Fruit fly (Drosophila melanogaster) whole organism, larva: ENCODE results near the gene ImpE1.

Experiments
- noc ChIP-seq: fragments of 200-800 bp; sonication (Bioruptor generic); optimal IDR thresholded peaks from 3 replicates; lab custom pipeline; 2019; ENCODE audit warnings: missing biosample characterization, mild to moderate bottlenecking, missing genetic modification characterization, moderate library complexity

The ImpE1 gene

DNA sequence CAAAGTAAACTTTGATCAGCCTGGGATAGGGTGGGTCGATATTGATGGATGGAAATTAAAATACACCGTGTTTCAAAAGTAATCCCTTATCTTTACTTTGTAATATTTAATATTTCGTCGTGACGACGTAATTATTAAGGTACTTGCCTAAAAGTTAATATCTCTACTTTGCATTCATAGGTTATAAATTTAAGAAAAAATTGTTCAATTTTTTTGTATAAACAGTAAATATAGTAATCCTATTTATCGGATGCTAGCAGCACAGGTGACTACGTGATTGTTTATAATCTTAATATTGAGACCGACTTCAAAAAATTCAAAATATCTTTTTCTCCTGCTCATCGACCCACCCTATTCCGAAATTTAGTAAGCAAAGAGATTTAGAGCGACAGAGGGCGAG, 14.1 kb upstream of the ImpE1 start:
- peak; percentile 27 for TF ChIP-seq noc

DNA sequence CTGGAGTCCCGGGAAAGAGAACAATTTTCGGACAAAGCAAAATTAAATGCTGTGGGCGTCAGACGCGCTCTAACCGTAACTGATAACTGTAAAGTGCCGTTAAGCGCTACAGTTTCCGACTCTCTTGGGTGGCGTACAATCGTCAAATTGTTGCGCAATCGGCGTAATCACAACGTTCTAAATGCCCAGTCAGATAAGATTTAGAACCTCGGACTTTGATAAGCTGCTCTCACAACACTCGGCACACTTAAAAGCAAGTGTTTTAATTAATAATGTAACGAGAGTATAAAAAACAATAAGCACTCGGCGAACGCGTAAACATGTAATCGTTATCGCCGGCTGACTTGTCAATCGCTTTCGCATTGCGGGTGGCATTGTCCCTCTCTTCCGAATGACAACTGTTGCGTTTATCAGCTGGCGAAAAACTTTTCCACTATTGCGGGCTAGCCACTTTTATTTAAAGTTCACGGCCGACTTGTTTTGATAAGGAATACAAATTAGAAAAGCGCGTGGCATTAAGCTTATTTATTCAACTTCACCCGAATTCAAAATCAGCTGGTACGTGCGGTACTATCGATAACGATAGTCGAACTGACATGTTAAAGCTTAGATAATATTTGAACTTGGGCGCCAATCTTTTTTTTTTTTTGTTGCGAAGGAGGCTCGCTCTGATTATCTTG, 13.3 kb upstream of the ImpE1 start:
- peak; percentile 60 for TF ChIP-seq noc

DNA sequence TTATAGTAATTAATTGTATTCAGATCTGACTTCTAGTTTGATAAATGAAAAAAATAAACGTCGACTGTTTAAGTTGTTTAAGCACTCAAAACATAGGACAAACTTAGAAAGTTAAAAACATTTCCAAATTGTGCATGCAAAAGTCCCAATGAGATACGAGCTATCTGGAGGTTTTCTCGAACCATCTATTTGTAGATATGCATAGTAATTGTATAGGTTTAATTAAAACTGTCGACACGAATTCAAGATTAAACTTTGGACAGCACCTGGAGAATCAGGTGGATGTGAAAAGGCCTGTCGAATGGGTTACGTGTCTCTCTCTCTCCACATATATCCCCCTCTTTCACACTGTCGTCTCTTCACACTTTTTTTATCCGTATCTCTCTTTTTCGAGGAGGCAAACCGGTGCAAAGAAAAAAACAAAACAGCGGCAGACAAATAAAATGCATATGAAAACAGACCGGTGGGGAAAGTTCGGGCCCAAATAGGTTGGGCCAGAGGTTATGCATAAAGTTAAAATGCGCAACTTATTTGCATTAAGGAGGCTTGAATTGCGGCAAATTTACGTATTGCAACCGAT, 12.1 kb upstream of the ImpE1 start:
- no peak for TF ChIP-seq noc

DNA sequence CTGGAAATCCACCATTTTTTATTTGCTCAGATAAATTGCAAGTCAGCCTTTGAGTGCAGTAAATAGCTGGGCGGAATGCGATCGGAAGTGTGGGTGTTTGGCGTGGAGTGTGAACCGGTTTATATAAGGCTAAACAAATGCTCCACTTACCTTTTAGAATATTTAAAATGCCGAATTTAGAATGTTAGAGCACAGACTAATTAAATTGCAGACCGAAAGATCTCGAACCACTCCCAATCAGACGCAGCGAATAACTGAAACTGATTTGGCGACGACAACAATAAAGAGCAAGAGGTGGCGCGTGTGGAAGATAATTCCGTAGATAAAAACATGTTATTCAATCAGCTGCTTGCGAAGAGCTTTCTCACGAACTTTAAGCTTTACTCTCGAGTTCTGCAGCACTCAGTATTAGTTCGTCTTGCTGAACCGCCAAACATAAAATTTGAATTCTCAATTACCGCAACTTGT, 11.5 kb upstream of the ImpE1 start, which contains the start of gene Idh:
TSS of gene Idh (minus strand) at position 264 of the 468 bp plus-strand sequence.
- peak; percentile 61 for TF ChIP-seq noc

DNA sequence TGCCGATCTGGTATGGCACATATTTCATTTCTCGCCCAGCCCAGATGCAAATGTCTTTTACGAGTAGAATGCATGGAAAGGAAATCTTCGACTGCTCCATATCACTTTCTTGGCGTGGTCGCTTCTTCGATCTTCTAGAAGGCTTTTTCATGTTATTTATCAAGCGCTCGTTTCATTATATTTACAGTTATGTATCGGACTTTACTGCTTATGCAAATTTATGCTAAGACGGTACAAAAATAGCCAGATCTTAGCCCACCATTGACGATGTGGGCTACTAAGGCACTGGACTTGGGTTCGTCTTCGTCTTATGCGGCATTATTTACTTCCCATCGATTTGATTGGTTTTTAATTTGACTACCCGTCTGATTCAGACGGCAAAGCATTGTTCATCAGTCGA, 8.9 kb upstream of the ImpE1 start:
- no peak for TF ChIP-seq noc

DNA sequence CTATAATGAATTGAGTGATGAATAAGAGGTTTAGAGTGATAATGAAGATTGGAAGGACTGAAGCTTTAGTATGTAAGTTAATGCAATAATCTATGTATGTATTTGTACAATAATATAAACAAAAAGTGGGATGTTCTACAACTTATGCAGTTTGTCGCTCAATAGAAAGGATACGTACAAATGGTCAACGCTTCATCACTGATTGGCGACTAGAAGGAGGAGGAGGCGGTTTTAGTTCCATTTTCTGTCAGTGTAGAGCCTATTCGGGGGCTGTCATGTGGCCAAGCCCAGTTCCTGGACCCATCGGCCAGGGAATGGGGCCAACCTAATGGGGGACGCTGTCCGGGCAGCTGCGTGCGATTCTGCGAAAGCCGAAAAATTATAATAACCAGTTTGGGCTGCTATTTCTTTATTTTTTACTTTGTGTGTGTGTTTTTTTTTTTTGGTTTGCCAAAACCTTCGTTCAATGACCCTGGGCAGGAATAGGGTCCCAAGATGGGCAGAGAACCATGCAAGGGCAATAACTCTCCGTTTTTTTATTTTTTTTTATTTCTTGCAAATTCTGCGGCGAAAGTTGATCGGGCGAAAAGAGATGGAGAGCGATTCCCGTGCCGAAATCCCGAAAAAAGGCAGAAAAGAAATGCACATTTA, 3.4 kb upstream of the ImpE1 start:
- TF ChIP-seq noc, result no peak

DNA sequence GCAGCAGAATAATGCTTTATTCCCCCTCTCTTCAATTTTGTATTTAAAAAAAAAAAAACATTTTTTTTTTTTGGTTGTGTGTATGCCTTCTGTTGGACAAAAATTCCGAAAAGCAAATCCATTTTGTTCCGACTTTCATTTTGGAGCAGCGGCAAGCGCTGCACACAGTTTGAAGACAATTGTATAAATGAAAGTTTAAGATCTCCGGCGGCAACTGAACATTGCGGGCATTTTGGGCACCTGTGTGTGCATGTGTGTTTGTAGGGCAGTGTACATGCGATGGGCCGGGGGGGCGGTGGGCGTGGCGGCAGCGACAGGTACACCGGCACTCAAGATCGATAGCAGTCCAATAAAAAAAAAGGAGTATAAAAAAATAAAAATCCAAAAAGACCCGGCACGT, 2.7 kb upstream of the ImpE1 start:
- TF ChIP-seq noc, result no peak

DNA sequence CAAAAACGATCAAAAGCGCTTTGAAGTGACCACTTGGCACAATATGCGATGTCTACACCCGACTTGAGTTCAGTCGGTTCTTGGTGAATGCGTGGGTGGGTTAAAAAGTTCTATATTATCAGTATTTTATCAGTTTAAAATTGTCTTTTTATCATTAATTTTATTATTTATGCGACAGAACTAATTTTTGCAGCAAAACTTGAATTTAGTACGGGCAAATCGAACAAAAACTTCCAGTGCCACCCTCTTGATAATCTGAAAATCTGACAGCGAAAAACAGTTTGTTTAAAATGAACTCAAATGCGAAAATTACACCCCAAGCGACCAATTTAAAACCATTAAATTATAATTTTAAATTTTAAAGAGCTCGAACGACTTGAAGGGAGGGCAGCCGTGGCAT, 1.3 kb upstream of the ImpE1 start:
- TF ChIP-seq noc, result no peak

DNA sequence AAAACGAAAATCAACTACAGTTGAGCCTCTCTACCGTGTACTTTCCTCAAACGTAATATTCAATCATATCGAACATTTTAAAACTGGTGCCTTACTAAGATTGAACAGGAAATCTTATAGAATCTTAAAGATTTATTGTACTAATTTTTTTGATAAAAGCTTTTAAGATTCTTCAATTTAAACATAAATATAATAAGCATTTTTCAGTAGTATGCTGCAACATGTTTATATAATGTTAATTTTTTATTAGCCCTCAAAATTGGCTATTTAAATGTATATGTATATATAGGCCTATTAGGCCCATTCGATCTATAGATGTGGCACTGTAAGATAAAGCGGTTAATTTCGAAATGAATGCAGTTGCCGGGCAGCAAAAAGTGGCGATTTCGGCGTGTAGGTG, 667 bp upstream of the ImpE1 start:
- no peak for TF ChIP-seq noc

DNA sequence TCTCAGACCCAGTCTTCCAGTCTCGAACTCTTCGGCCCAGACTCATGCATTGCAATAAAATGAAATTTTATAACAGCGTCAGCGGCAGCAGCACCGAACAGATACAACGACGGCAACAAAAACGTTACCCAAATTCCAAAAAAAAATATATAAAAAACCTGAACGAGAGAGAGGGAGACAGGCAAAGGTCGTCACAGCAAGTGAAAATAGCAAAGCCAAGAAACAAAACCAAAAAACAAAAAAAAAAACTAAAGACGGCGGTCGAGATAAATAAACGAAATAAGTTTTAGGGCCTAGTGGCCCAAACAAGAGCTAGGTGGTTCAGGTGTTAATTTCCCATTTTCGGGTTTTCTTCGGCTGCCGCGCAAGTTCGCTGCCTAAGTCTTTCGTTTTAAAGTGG, 1.9 kb downstream of the ImpE1 start:
- no peak for TF ChIP-seq noc

DNA sequence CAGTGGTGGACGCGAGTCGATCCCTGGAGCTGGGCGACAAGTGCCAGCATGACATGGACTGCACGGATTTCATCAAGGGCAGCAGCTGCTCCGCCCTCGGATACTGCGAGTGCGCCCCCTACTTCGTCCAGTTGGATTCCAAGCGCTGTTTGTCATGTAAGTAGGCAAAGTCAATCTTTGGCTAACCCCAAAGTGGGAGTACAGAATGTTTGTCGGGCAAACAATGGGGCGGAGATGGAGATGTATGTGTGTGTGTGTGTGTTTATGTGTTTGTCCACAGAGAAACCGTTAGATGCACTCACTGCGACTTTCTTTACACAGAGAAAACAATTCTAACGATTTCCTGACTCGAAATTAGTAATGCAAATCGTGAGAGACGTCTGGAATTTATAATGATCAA, 7.0 kb downstream of the ImpE1 start:
- no peak for TF ChIP-seq noc

DNA sequence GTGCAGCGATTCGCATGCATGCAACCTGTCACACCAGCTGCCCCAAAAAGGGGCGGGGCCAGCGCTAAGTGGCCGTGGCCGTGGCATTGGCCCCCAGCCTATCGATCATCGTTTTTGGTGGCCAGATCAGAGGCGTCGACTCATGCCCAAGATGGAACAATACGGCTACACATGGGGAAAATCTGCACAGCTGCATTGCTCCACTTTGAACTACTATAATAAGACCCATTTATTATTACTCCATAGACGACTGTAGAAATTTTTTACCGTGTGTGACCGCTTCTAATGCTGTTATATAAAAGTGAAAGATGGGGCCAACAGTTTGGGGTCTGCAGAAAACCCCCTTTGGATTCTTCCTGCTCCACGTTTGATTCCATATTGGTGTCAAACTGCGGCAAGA, 11.8 kb downstream of the ImpE1 start:
- no peak for TF ChIP-seq noc

DNA sequence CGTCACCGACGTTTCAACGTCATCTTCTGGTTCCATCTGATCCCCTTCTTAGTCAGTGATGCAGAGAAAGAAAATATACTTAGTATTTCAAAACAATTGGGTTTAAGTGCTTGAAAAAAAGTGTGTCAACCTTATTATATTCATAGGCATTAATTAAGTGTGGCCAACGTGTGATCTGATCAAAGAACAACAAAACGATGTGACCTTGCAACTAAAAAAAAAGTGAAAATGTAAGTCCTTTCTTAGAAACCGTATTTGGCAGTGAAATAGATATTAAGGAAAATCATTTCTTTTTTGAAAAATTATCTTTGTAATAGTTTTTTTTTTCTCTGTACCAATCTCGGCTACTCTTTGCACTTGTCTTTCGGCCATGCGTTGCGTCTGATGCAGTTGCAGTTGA, 12.8 kb downstream of the ImpE1 start:
- no peak for TF ChIP-seq noc

DNA sequence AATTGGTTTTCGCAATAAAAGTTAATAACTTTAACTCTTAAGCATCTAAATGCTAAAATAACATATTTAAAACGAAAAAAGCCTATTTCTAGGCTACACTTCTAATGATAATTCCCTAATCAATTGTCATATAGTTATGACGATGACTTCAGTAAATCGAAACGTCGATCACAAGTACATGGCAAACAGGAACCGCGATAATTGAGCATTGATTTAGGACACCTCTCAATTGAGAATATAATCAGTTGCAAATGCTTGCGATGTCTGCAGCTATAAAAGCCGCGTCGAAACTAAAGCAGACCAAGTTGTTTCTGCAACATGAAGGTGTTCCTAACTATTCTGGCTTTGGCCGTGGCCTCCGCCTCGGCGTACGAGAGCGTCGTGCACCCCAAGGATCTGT, 19.0 kb downstream of the ImpE1 start, which contains the start of gene Jon66Ci:
TSS of gene Jon66Ci (plus strand) at position 301 of the 400 bp plus-strand sequence.
- TF ChIP-seq noc, result peak; percentile 33

DNA sequence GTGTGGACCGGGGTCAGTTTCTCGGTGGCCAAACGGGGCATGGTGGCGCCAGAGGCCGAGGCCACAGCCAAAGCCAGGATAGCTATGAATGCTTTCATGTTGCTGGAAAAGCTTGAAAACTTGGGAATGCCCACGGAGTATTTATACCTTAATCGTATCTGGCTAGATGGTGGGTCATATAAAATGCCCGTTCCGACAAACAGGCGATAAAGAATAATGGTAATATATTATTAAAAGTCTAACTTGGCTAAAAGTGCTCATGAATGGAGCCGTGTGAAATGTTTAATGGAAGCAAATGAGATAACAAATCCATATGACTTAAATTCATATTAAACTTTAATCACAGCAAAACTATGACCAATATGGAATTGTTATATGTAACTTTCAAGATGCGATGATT, 21.3 kb downstream of the ImpE1 start, which contains the start of gene Jon66Cii:
TSS of gene Jon66Cii (minus strand) at position 101 of the 400 bp plus-strand sequence.
- no peak for TF ChIP-seq noc

DNA sequence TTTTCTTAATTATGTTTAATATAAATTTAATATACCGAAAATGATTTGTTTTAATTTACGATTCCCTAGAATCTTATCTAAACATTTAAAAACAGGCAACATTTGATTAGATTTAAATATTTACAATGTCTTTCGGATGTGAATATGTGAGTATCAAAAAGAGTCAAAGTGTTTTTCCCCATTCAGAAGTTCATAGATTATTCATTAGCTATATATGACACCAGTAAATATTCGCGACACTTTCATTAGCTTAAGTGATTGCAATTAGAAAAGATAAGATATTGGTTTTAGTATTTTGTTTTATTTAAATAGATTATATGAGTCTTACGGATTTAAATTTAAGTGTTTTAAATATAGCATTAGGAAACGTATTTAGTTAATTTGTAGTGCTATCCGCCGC, 21.9 kb downstream of the ImpE1 start:
- peak; percentile 81 for TF ChIP-seq noc

DNA sequence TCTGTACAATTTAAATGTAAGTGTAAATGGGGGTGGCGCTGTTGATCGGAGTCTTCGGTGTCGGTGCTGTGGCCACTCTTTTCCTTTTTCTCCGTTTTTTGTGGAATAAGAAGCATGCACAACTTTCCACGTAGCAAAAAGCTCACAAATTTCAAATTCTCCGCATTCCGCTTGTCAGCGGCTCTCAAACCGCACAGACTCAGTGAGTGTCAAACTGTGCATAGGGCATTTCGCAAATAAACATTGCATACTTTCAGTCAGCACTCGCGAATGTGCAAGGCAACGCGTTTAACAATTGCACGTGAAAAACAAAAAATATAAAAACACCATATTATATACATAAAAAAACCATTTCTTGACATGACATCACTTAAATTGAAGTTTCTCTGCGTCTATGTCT, 22.7 kb downstream of the ImpE1 start:
- TF ChIP-seq noc, result no peak

DNA sequence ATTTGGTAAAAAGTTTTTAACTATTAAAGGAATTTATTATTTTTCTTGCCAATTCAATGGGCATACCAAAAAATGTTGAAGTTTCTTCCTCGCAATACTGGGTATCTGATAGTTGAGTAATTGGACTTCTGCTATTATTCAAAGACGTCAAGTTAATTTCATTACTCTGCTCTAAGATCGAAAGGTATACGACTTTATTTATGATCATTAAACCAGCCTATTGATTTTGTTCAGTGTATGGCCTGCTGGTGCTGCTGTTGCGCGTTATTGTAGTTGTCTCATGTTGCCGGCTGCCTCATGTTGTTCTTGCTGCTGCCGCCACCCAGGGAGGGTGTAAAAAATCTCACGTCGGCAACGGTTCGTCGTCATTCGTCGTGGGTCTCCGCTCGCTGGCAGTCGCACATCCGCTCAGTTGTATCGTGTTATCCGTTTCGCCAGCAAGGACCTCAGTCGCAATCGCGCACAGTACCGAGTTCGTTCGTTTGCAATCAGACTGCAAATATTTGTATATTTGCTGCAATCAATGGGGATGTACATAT, 23.5 kb downstream of the ImpE1 start, which contains the start of gene CG7120:
TSS of gene CG7120 (plus strand) at position 371 of the 539 bp plus-strand sequence.
- TF ChIP-seq noc, result no peak
